Fruit fly (Drosophila melanogaster) whole organism, larva: ENCODE results near the gene nsl1.

ENCODE experiments used
- noc ChIP-seq: fragments of 200-800 bp; sonication (Bioruptor generic); optimal IDR thresholded peaks from 3 replicates; lab custom pipeline; 2019; ENCODE audit warnings: missing biosample characterization, mild to moderate bottlenecking, missing genetic modification characterization, moderate library complexity

The nsl1 gene

dm6 chr3R:15806341-15806740, 12.8 kb downstream of the nsl1 start:
- no peak for TF ChIP-seq noc (tag; lab: Kevin White, UChicago)

dm6 chr3R:15807306-15807705, 13.7 kb downstream of the nsl1 start:
- TF ChIP-seq noc (tag; lab: Kevin White, UChicago), result no peak

dm6 chr3R:15807877-15808381, 14.3 kb downstream of the nsl1 start:
- no peak for TF ChIP-seq noc (tag; lab: Kevin White, UChicago)

dm6 chr3R:15810369-15810768, 16.8 kb downstream of the nsl1 start:
- TF ChIP-seq noc (tag; lab: Kevin White, UChicago), result no peak

dm6 chr3R:15814150-15814549, 20.6 kb downstream of the nsl1 start:
- no peak for TF ChIP-seq noc (tag; lab: Kevin White, UChicago)

dm6 chr3R:15816276-15816675, 22.7 kb downstream of the nsl1 start:
- TF ChIP-seq noc (tag; lab: Kevin White, UChicago), result no peak

- TF ChIP-seq noc (tag; lab: Kevin White, UChicago), result no peak
Measured at dm6 chr3R:15825521-15825920, 31.9 kb downstream of the nsl1 start, which contains the start of gene CG4576. TSS of gene CG4576 (plus strand) at chr3R:15825747.

dm6 chr3R:15827559-15827958, 34.0 kb downstream of the nsl1 start:
- no peak for TF ChIP-seq noc (tag; lab: Kevin White, UChicago)

- no peak for TF ChIP-seq noc (tag; lab: Kevin White, UChicago)
Measured at dm6 chr3R:15832525-15832924, 38.9 kb downstream of the nsl1 start, which contains the start of gene rec. TSS of gene rec (minus strand) at chr3R:15832632.

dm6 chr3R:15833332-15833731, 39.8 kb downstream of the nsl1 start, which contains the start of gene CG43318:
TSS of gene CG43318 (minus strand) at chr3R:15833432.
- TF ChIP-seq noc (tag; lab: Kevin White, UChicago), result no peak

dm6 chr3R:15834375-15835031, 40.9 kb downstream of the nsl1 start, which contains the start of the genes CG43317 and Arpc3A:
TSS of gene CG43317 (minus strand) at chr3R:15834425.
TSS of gene Arpc3A (plus strand) at chr3R:15834648.
- TF ChIP-seq noc (tag; lab: Kevin White, UChicago), result no peak

- TF ChIP-seq noc (tag; lab: Kevin White, UChicago), result no peak
Measured at dm6 chr3R:15836864-15837824, 43.6 kb downstream of the nsl1 start, which contains the start of the genes ND-23 and spn-E. TSS of gene ND-23 (minus strand) at chr3R:15837117. TSS of gene spn-E (plus strand) at chr3R:15837419.

dm6 chr3R:15839294-15839693, 45.7 kb downstream of the nsl1 start, which contains the start of gene Pbp45:
TSS of gene Pbp45 (minus strand) at chr3R:15839515.
- TF ChIP-seq noc (tag; lab: Kevin White, UChicago), result no peak

- no peak for TF ChIP-seq noc (tag; lab: Kevin White, UChicago)
Measured at dm6 chr3R:15846234-15846633, 52.7 kb downstream of the nsl1 start, which contains the start of gene CG4546. TSS of gene CG4546 (plus strand) at chr3R:15846534.
